Worm (Caenorhabditis elegans) whole organism, young adult: Measurements from ENCODE around the gene abu-13.

ENCODE experiments used
- F49E8.2 ChIP-seq: sonication (generic microtip); optimal IDR thresholded peaks from 3 replicates; lab custom pipeline; 2017; ENCODE audit warnings: missing genetic modification characterization, mild to moderate bottlenecking, missing compliant biosample characterization, antibody characterized with exemption, moderate library complexity; ENCODE audit not compliant: insufficient read depth
- aptf-2 ChIP-seq: fragments of 200-800 bp; sonication (Bioruptor generic); conservative IDR thresholded peaks from 2 replicates; pipeline ENCODE4 v1.3.6; 2022; ENCODE audit warnings: missing genetic modification reagents, missing genetic modification characterization, missing compliant biosample characterization
- nhr-90 ChIP-seq: sonication (generic microtip); optimal IDR thresholded peaks from 2 replicates; lab custom pipeline; 2016; ENCODE audit warnings: missing genotype, mild to moderate bottlenecking, missing genetic modification characterization, missing compliant biosample characterization

- TF ChIP-seq nhr-90 (tag; lab: Kevin White, UChicago), result no peak
- TF ChIP-seq aptf-2 (GFP tag; lab: Robert Waterston, UW), result no peak
- no peak for TF ChIP-seq F49E8.2
These were observed 39.3 kb downstream of the abu-13 start, which contains the start of gene T07E3.2 for ce11 chrIII:6906409-6906808.
